Fruit fly (Drosophila melanogaster) Kc167 (cell line): ENCODE results near the gene Sf3b3.

Experiments
- Sin3A ChIP-seq: fragments of >200 bp; optimal IDR thresholded peaks from 2 replicates; lab custom pipeline; 2018; ENCODE audit warnings: missing external identifiers
- h ChIP-seq: fragments of >200 bp; optimal IDR thresholded peaks from 3 replicates; lab custom pipeline; 2018; ENCODE audit warnings: missing external identifiers
- insv ChIP-seq: fragments of >200 bp; optimal IDR thresholded peaks from 3 replicates; lab custom pipeline; 2018; ENCODE audit warnings: missing external identifiers
- ttk ChIP-seq: sonication (Bioruptor generic); optimal IDR thresholded peaks from 2 replicates; lab custom pipeline; 2017; ENCODE audit warnings: missing external identifiers

dm6 chr3L:803951-804350, 29.2 kb downstream of the Sf3b3 start, which contains the start of gene CG13898:
- TF ChIP-seq ttk (lab: Kevin White, UChicago) (no peak), insv (lab: Kevin White, UChicago) (no peak), h (lab: Kevin White, UChicago) (no peak), Sin3A (lab: Kevin White, UChicago) (no peak)
